Fruit fly (Drosophila melanogaster): ENCODE data around the gene CG43083.

The CG43083 gene

DNA sequence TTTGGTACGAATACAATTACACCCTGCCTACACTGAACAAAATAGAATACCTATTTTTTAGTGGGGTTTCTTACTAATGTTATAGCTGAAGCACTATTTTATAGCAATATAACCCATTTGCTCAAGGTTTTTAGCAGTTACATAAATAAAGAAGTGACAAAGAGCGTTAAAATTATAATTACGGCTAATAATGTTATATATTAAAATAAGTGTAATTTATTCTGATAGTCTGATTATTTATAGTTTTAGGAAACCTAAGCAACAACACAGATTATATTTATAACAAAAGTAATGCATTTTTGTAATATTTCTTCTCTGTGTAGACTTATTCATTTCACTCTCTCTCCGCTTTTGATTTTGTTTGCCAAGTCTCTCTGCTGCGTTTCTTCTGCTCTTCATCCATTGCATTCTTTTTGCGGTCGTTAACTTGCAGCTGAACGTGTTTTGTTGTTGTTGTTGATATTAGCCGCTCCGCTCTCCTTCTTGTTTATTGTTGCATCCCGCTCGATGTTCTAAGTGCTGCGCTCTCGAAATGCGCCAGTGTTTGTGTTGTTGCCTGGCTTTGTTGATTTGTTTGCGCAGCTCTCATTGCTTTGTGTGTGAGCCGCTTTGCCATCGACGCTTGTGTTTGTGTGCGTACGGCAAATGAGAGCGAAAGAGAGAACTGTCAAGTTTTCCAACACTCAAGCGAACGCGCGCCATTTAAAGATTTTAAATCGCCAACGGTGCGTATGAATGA lies 22.5 kb upstream of the CG43083 start (continued):
- TF ChIP-seq CG4404 (GFP tag; IDR thresholded peaks at IDR 0.05) = peak; percentile 75
- peak; percentile 20 for TF ChIP-seq Atf-2 (GFP tag; optimal IDR thresholded peaks at IDR 0.05)
- peak; percentile 92 for TF ChIP-seq ATbp (GFP tag; optimal IDR thresholded peaks at IDR 0.05)
- TF ChIP-seq bowl (GFP tag; IDR thresholded peaks at IDR 0.05) = 0 out of 2 replicates have a peak, but pooled peaks have one; percentile 11
- TF ChIP-seq CG9727 (GFP tag; optimal IDR thresholded peaks at IDR 0.05) = peak; percentile 92
- no peak for TF ChIP-seq unc-4 (GFP tag; IDR thresholded peaks at IDR 0.05; ENCODE audit: partially characterized antibody)
- TF ChIP-seq exex (tag; optimal IDR thresholded peaks at IDR 0.05) = peak; percentile 56
- TF ChIP-seq CG10979 (tag; optimal IDR thresholded peaks at IDR 0.05) = peak; percentile 96
- TF ChIP-seq crc (GFP tag; optimal IDR thresholded peaks at IDR 0.05) = no peak
- peak; percentile 66; the same call in 1 of the 3 replicates for TF ChIP-seq Mrtf (GFP tag; IDR thresholded peaks at IDR 0.05)
- TF ChIP-seq Dp (GFP tag; optimal IDR thresholded peaks at IDR 0.05) = peak; percentile 89
- TF ChIP-seq onecut (GFP tag; IDR thresholded peaks at IDR 0.05) = peak; percentile 45
- TF ChIP-seq Ets97D (GFP tag; optimal IDR thresholded peaks at IDR 0.05) = no peak
- peak; percentile 98 for TF ChIP-seq gem (tag; optimal IDR thresholded peaks at IDR 0.05)
- peak; percentile 85 for TF ChIP-seq Atf6 (GFP tag; IDR thresholded peaks at IDR 0.05)
- TF ChIP-seq CG17359 (tag; optimal IDR thresholded peaks at IDR 0.05) = peak; percentile 93
- TF ChIP-seq CG6654 (GFP tag; optimal IDR thresholded peaks at IDR 0.05) = peak; percentile 87
- TF ChIP-seq CG7987 (GFP tag; optimal IDR thresholded peaks at IDR 0.05) = peak; percentile 81
- peak; percentile 97 for TF ChIP-seq fd96Cb (tag; optimal IDR thresholded peaks at IDR 0.05)
- TF ChIP-seq CG2678 (tag; optimal IDR thresholded peaks at IDR 0.05) = peak; percentile 97
- peak; percentile 41 for TF ChIP-seq CG10431 (GFP tag; optimal IDR thresholded peaks at IDR 0.05)
- TF ChIP-seq CG15011 (GFP tag; optimal IDR thresholded peaks at IDR 0.05) = peak; percentile 88
- no peak; the same call in 1 of the 2 replicates for TF ChIP-seq CG13287 (GFP tag; IDR thresholded peaks at IDR 0.05; ENCODE audit: partially characterized antibody)
- no peak for TF ChIP-seq maf-S (GFP tag; optimal IDR thresholded peaks at IDR 0.05)
- no peak for TF ChIP-seq gfzf (GFP tag; optimal IDR thresholded peaks at IDR 0.05)
- TF ChIP-seq CG12236 (GFP tag; optimal IDR thresholded peaks at IDR 0.05) = no peak
- TF ChIP-seq pros (GFP tag; optimal IDR thresholded peaks at IDR 0.05) = no peak
- no peak for TF ChIP-seq Optix (GFP tag; IDR thresholded peaks at IDR 0.05)
- peak; percentile 39 for TF ChIP-seq Ets65A (GFP tag)
- peak; percentile 12 for TF ChIP-seq CG33213 (GFP tag; optimal IDR thresholded peaks at IDR 0.05)
- peak; percentile 84 for TF ChIP-seq CG6683 (GFP tag; optimal IDR thresholded peaks at IDR 0.05)
- TF ChIP-seq CG10209 (GFP tag; optimal IDR thresholded peaks at IDR 0.05) = peak; percentile 92
- TF ChIP-seq knrl (GFP tag; IDR thresholded peaks at IDR 0.05; ENCODE audit: partially characterized antibody) = no peak
- peak; percentile 88 for TF ChIP-seq CG1602 (GFP tag; optimal IDR thresholded peaks at IDR 0.05)
- TF ChIP-seq pita (GFP tag; optimal IDR thresholded peaks at IDR 0.05) = no peak
- TF ChIP-seq z (GFP tag; IDR thresholded peaks at IDR 0.05) = no peak
- no peak for TF ChIP-seq CG34224 (GFP tag; IDR thresholded peaks at IDR 0.05; ENCODE audit: partially characterized antibody)
- TF ChIP-seq wek (GFP tag; optimal IDR thresholded peaks at IDR 0.05) = peak; percentile 71
- TF ChIP-seq CG14667 (GFP tag; IDR thresholded peaks at IDR 0.05) = peak; percentile 74; the same call in 1 of the 2 replicates
- TF ChIP-seq dmrt11E (tag; optimal IDR thresholded peaks at IDR 0.05) = peak; percentile 69
- TF ChIP-seq Mes4 (GFP tag; optimal IDR thresholded peaks at IDR 0.05) = no peak
- TF ChIP-seq kni (GFP tag; optimal IDR thresholded peaks at IDR 0.05) = peak; percentile 80
- peak; percentile 64 for TF ChIP-seq nom (GFP tag; optimal IDR thresholded peaks at IDR 0.05)
- TF ChIP-seq Hr3 (GFP tag; optimal IDR thresholded peaks at IDR 0.05) = peak; percentile 91
- peak; percentile 91 for TF ChIP-seq CG17829 (tag; optimal IDR thresholded peaks at IDR 0.05)
- TF ChIP-seq hb (GFP tag; IDR thresholded peaks at IDR 0.05; ENCODE audit: partially characterized antibody) = no peak
- peak; percentile 67 for TF ChIP-seq ara (GFP tag; IDR thresholded peaks at IDR 0.05)
- peak; percentile 44 for TF ChIP-seq Hmx (GFP tag; optimal IDR thresholded peaks at IDR 0.05)
